Worm (Caenorhabditis elegans) whole organism, L4 larva: ENCODE measurements around the gene K09E4.1.

Experiments used
- Y5F2A.4 ChIP-seq: fragments of 200-800 bp; sonication (Bioruptor generic); optimal IDR thresholded peaks from 2 replicates; lab custom pipeline; 2018; ENCODE audit warnings: mild to moderate bottlenecking, missing genetic modification characterization, missing compliant biosample characterization
- ZK546.5 ChIP-seq, 2 experiments: sonication (generic microtip); optimal IDR thresholded peaks; 2 replicates each; lab custom pipeline; 2017; ENCODE audit warnings: missing biosample characterization in 2 of 2, missing genetic modification characterization in 2 of 2
- daf-12 ChIP-seq: fragments of 150-350 bp; optimal IDR thresholded peaks from 2 replicates; lab custom pipeline; 2014; ENCODE audit warnings: missing biosample characterization, missing genetic modification reagents, missing genetic modification characterization
- jun-1 ChIP-seq: fragments of 150-350 bp; optimal IDR thresholded peaks from 2 replicates; lab custom pipeline; 2014; ENCODE audit warnings: missing biosample characterization, missing genetic modification reagents, missing genetic modification characterization
- lin-38 ChIP-seq: fragments of 200-800 bp; sonication (Bioruptor generic); IDR thresholded peaks from 2 replicates; pipeline ENCODE4 v1.3.6; 2022; ENCODE audit warnings: missing genetic modification reagents, missing genetic modification characterization, missing compliant biosample characterization
- pqm-1 ChIP-seq: sonication (generic microtip); optimal IDR thresholded peaks from 2 replicates; lab custom pipeline; 2017; ENCODE audit warnings: missing biosample characterization, missing genetic modification characterization

- no peak for TF ChIP-seq Y5F2A.4 (GFP tag; lab: Kevin White, UChicago)
- no peak for TF ChIP-seq ZK546.5 (tag; optimal IDR thresholded peaks at IDR 0.05; lab: Kevin White, UChicago)
- no peak for TF ChIP-seq pqm-1 (tag; lab: Kevin White, UChicago)
- no peak for TF ChIP-seq daf-12 (tag; lab: Kevin White, UChicago)
- no peak for TF ChIP-seq lin-38
- TF ChIP-seq jun-1 (tag; lab: Kevin White, UChicago) = no peak
Observed at ce11 chrII:14178233-14178969, 40.8 kb downstream of the K09E4.1 start, which contains the start of gene efhd-1.
